Worm (Caenorhabditis elegans) whole organism, late embryonic: ENCODE data around the gene K08F9.3.

Experiments
- ceh-22 ChIP-seq: sonication (generic microtip); optimal IDR thresholded peaks from 2 replicates; lab custom pipeline; 2017; ENCODE audit warnings: missing biosample characterization, missing genetic modification characterization
- ceh-30 ChIP-seq: fragments of 150-350 bp; optimal IDR thresholded peaks from 2 replicates; lab custom pipeline; 2014; ENCODE audit warnings: missing biosample characterization, missing genetic modification characterization
- madf-2 ChIP-seq: sonication (generic microtip); optimal IDR thresholded peaks from 2 replicates; lab custom pipeline; 2017; ENCODE audit warnings: missing genetic modification characterization, missing compliant biosample characterization
- sdc-2 ChIP-seq: sonication (generic microtip); optimal IDR thresholded peaks from 2 replicates; lab custom pipeline; 2016; ENCODE audit warnings: missing genotype, missing genetic modification characterization, missing compliant biosample characterization
- unc-86 ChIP-seq: sonication (generic microtip); optimal IDR thresholded peaks from 2 replicates; lab custom pipeline; 2016; ENCODE audit warnings: missing genetic modification characterization, missing compliant biosample characterization
- ztf-16 ChIP-seq: sonication (generic microtip); optimal IDR thresholded peaks from 2 replicates; lab custom pipeline; 2017; ENCODE audit warnings: missing genetic modification characterization, missing compliant biosample characterization

ce11 chrV:15187083-15188057 is 47.0 kb downstream of the K08F9.3 start, which contains the start of the genes cyn-7 and bath-36:
- no peak for TF ChIP-seq ztf-16
- no peak for TF ChIP-seq madf-2 (tag; lab: Kevin White, UChicago)
- no peak for TF ChIP-seq ceh-22 (tag; lab: Kevin White, UChicago)
- no peak for TF ChIP-seq ceh-30
- TF ChIP-seq unc-86 (tag; lab: Kevin White, UChicago): no peak
- no peak for TF ChIP-seq sdc-2 (tag; lab: Kevin White, UChicago)
